Fruit fly (Drosophila melanogaster) whole organism, embryonic: Measurements from ENCODE around the gene Spn88Ea.

Experiments used
- Bteb2 ChIP-seq: fragments of 200-800 bp; sonication (Bioruptor generic); optimal IDR thresholded peaks from 2 replicates; lab custom pipeline; 2016; ENCODE audit warnings: missing biosample characterization, missing genetic modification characterization
- CG10209 ChIP-seq: fragments of 200-800 bp; sonication (Bioruptor generic); optimal IDR thresholded peaks from 3 replicates; lab custom pipeline; 2017; ENCODE audit warnings: missing biosample characterization, mild to moderate bottlenecking, missing genetic modification characterization, missing genetic modification reagents
- CG1024 ChIP-seq: fragments of 200-800 bp; sonication (Bioruptor generic); IDR thresholded peaks from 2 replicates; pipeline ENCODE4 v1.3.6; 2022; ENCODE audit warnings: missing biosample characterization, missing genetic modification characterization
- CG10321 ChIP-seq: fragments of 200-800 bp; sonication (Bioruptor generic); IDR thresholded peaks from 2 replicates; pipeline ENCODE4 v1.3.6; 2022; ENCODE audit warnings: missing biosample characterization, missing genetic modification characterization
- CG11398 ChIP-seq: fragments of 200-800 bp; sonication (Bioruptor generic); optimal IDR thresholded peaks from 2 replicates; lab custom pipeline; 2016; ENCODE audit warnings: missing biosample characterization, missing genetic modification characterization
- CG11695 ChIP-seq: fragments of 200-800 bp; sonication (Bioruptor generic); IDR thresholded peaks from 3 replicates; pipeline ENCODE4 v1.3.6; 2022; ENCODE audit warnings: missing biosample characterization, missing genetic modification characterization
- CG11696 ChIP-seq: fragments of 200-800 bp; sonication (Bioruptor generic); IDR thresholded peaks from 2 replicates; pipeline ENCODE4 v1.3.6; 2022; ENCODE audit warnings: missing biosample characterization, missing genetic modification characterization
- CG12769 ChIP-seq: fragments of 200-800 bp; sonication (Bioruptor generic); optimal IDR thresholded peaks from 2 replicates; lab custom pipeline; 2019; ENCODE audit warnings: missing biosample characterization, mild to moderate bottlenecking, missing genetic modification characterization, moderate library complexity
- CG12942 ChIP-seq: fragments of 200-800 bp; sonication (Bioruptor generic); optimal IDR thresholded peaks from 3 replicates; lab custom pipeline; 2016; ENCODE audit warnings: missing biosample characterization, missing genetic modification characterization
- CG14014 ChIP-seq: fragments of 200-800 bp; sonication (Bioruptor generic); IDR thresholded peaks from 2 replicates; pipeline ENCODE4 v1.3.6; 2022; ENCODE audit warnings: missing biosample characterization, missing genetic modification characterization
- CG15696 ChIP-seq: fragments of 200-800 bp; sonication (Bioruptor generic); optimal IDR thresholded peaks from 2 replicates; lab custom pipeline; 2019; ENCODE audit warnings: missing biosample characterization, mild to moderate bottlenecking, missing genetic modification characterization, moderate library complexity
- CG16863 ChIP-seq: fragments of 200-800 bp; sonication (Bioruptor generic); optimal IDR thresholded peaks from 3 replicates; lab custom pipeline; 2016; ENCODE audit warnings: missing biosample characterization, missing genetic modification characterization
- CG6272 ChIP-seq: fragments of 200-800 bp; sonication (Bioruptor generic); IDR thresholded peaks from 2 replicates; pipeline ENCODE4 v1.3.6; 2022; ENCODE audit warnings: missing biosample characterization, missing genetic modification characterization
- CG6654 ChIP-seq: fragments of 200-800 bp; sonication (Bioruptor generic); optimal IDR thresholded peaks from 2 replicates; lab custom pipeline; 2017; ENCODE audit warnings: missing biosample characterization, mild to moderate bottlenecking, missing genetic modification characterization
- CG8924 ChIP-seq: fragments of 200-800 bp; optimal IDR thresholded peaks from 3 replicates; lab custom pipeline; 2019; ENCODE audit warnings: missing biosample characterization, mild to moderate bottlenecking, missing genetic modification characterization, moderate library complexity
- CG9437 ChIP-seq: fragments of 200-800 bp; sonication (Bioruptor generic); optimal IDR thresholded peaks from 2 replicates; lab custom pipeline; 2018; ENCODE audit warnings: missing biosample characterization, mild to moderate bottlenecking, missing genetic modification characterization
- CG9727 ChIP-seq: fragments of 200-800 bp; sonication (Bioruptor generic); optimal IDR thresholded peaks from 3 replicates; lab custom pipeline; 2017; ENCODE audit warnings: missing biosample characterization, mild to moderate bottlenecking, missing genetic modification characterization
- CG9797 ChIP-seq: fragments of 200-800 bp; sonication (Bioruptor generic); optimal IDR thresholded peaks from 3 replicates; lab custom pipeline; 2018; ENCODE audit warnings: missing biosample characterization, mild to moderate bottlenecking, missing genetic modification characterization
- CG9932 ChIP-seq: fragments of 200-800 bp; sonication (Bioruptor generic); IDR thresholded peaks from 2 replicates; pipeline ENCODE4 v1.3.6; 2022; ENCODE audit warnings: missing biosample characterization, missing genetic modification characterization
- Doc3 ChIP-seq: fragments of 200-800 bp; sonication (Bioruptor generic); IDR thresholded peaks from 3 replicates; pipeline ENCODE4 v1.3.6; 2022; ENCODE audit warnings: missing biosample characterization, missing genetic modification characterization; ENCODE audit not compliant: partially characterized antibody
- Eip74EF ChIP-seq, 2 experiments: fragments of 200-800 bp in 1 of 2; fragments of >200 bp in 1 of 2; sonication (Bioruptor generic) in 1 of 2; optimal IDR thresholded peaks; 2 replicates each; lab custom pipeline; 2017 to 2019; ENCODE audit warnings: missing biosample characterization in 2 of 2, missing genetic modification characterization in 2 of 2, mild to moderate bottlenecking in 1 of 2, moderate library complexity in 1 of 2
- Fer1 ChIP-seq: fragments of 200-800 bp; sonication (Bioruptor generic); optimal IDR thresholded peaks from 2 replicates; lab custom pipeline; 2017; ENCODE audit warnings: missing biosample characterization, mild to moderate bottlenecking, missing genetic modification characterization
- Hr3 ChIP-seq: fragments of 200-800 bp; sonication (Bioruptor generic); optimal IDR thresholded peaks from 3 replicates; lab custom pipeline; 2016; ENCODE audit warnings: missing biosample characterization, missing genetic modification characterization
- Hr78 ChIP-seq, 2 experiments: fragments of 200-800 bp in 1 of 2; fragments of >200 bp in 1 of 2; sonication (Bioruptor generic) in 1 of 2; optimal IDR thresholded peaks; 2 replicates each; lab custom pipeline; 2017 to 2019; ENCODE audit warnings: missing biosample characterization in 2 of 2, missing genetic modification characterization in 2 of 2, mild to moderate bottlenecking in 1 of 2, moderate library complexity in 1 of 2
- Lim3 ChIP-seq: fragments of 200-800 bp; sonication (Bioruptor generic); IDR thresholded peaks from 2 replicates; pipeline ENCODE4 v1.3.6; 2022; ENCODE audit warnings: missing biosample characterization, missing genetic modification characterization
- MBD-R2 ChIP-seq: fragments of 200-800 bp; sonication (Bioruptor generic); IDR thresholded peaks from 2 replicates; pipeline ENCODE4 v1.3.6; 2022; ENCODE audit warnings: missing biosample characterization, missing genetic modification characterization
- NfI ChIP-seq: fragments of 200-800 bp; sonication (Bioruptor generic); optimal IDR thresholded peaks from 3 replicates; lab custom pipeline; 2018; ENCODE audit warnings: missing biosample characterization, mild to moderate bottlenecking, missing genetic modification characterization, moderate library complexity
- PHDP ChIP-seq: fragments of 200-800 bp; sonication (Bioruptor generic); optimal IDR thresholded peaks from 3 replicates; lab custom pipeline; 2018; ENCODE audit warnings: missing biosample characterization, mild to moderate bottlenecking, missing genetic modification characterization, moderate library complexity
- Stat92E ChIP-seq, 3 experiments: fragments of >200 bp in 2 of 3; fragments of 200-800 bp in 1 of 3; sonication (Bioruptor generic) in 1 of 3; optimal IDR thresholded peaks; 2 replicates each; lab custom pipeline; 2017 to 2019; ENCODE audit warnings: missing biosample characterization in 3 of 3, missing genetic modification characterization in 3 of 3, mild to moderate bottlenecking in 1 of 3, moderate library complexity in 1 of 3
- YL-1 ChIP-seq: fragments of 200-800 bp; sonication (Bioruptor generic); optimal IDR thresholded peaks from 3 replicates; lab custom pipeline; 2017; ENCODE audit warnings: missing biosample characterization, mild to moderate bottlenecking, missing genetic modification characterization
- amos ChIP-seq: fragments of 200-800 bp; sonication (Bioruptor generic); IDR thresholded peaks from 2 replicates; pipeline ENCODE4 v1.3.6; 2022; ENCODE audit warnings: missing biosample characterization, missing genetic modification characterization; ENCODE audit not compliant: partially characterized antibody
- btn ChIP-seq: fragments of 200-800 bp; sonication (Bioruptor generic); optimal IDR thresholded peaks from 2 replicates; lab custom pipeline; 2016; ENCODE audit warnings: missing biosample characterization, missing genetic modification characterization
- crol ChIP-seq: fragments of 200-800 bp; sonication (Bioruptor generic); IDR thresholded peaks from 2 replicates; pipeline ENCODE4 v1.3.6; 2022; ENCODE audit warnings: missing biosample characterization, missing genetic modification characterization
- dpn ChIP-seq, 2 experiments: fragments of 200-800 bp; sonication (Bioruptor generic); optimal IDR thresholded peaks; 3 replicates each; lab custom pipeline; 2016; ENCODE audit warnings: missing biosample characterization in 2 of 2, missing genetic modification characterization in 2 of 2
- esg ChIP-seq: fragments of 200-800 bp; sonication (Bioruptor generic); conservative IDR thresholded peaks from 2 replicates; pipeline ENCODE4 v1.3.6; 2022; ENCODE audit warnings: missing biosample characterization, missing genetic modification characterization
- h ChIP-seq: fragments of >200 bp; optimal IDR thresholded peaks from 2 replicates; lab custom pipeline; 2017
- her ChIP-seq: fragments of 200-800 bp; sonication (Bioruptor generic); optimal IDR thresholded peaks from 2 replicates; lab custom pipeline; 2016; ENCODE audit warnings: missing biosample characterization, missing genetic modification characterization
- ind ChIP-seq: fragments of 200-800 bp; sonication (Bioruptor generic); optimal IDR thresholded peaks from 3 replicates; lab custom pipeline; 2016; ENCODE audit warnings: missing biosample characterization, missing genetic modification characterization
- insv ChIP-seq, 2 experiments: fragments of 200-800 bp; sonication (Bioruptor generic); optimal IDR thresholded peaks; 3 replicates each; lab custom pipeline; 2016 to 2018; ENCODE audit warnings: missing biosample characterization in 2 of 2, missing genetic modification characterization in 2 of 2
- ken ChIP-seq: fragments of 200-800 bp; sonication (Bioruptor generic); IDR thresholded peaks from 3 replicates; pipeline ENCODE4 v1.3.6; 2022; ENCODE audit warnings: missing biosample characterization, missing genetic modification characterization
- lmd ChIP-seq: fragments of 200-800 bp; sonication (Bioruptor generic); IDR thresholded peaks from 2 replicates; pipeline ENCODE4 v1.3.6; 2022; ENCODE audit warnings: missing biosample characterization, missing genetic modification characterization
- nerfin-1 ChIP-seq: fragments of 200-800 bp; sonication (Bioruptor generic); optimal IDR thresholded peaks from 3 replicates; lab custom pipeline; 2019; ENCODE audit warnings: missing biosample characterization, mild to moderate bottlenecking, missing genetic modification characterization, moderate library complexity
- nerfin-2 ChIP-seq: fragments of 200-800 bp; sonication (Bioruptor generic); IDR thresholded peaks from 2 replicates; pipeline ENCODE4 v1.3.6; 2022; ENCODE audit warnings: missing biosample characterization, missing genetic modification characterization; ENCODE audit not compliant: partially characterized antibody
- scrt ChIP-seq: fragments of 200-800 bp; sonication (Bioruptor generic); optimal IDR thresholded peaks from 2 replicates; lab custom pipeline; 2018; ENCODE audit warnings: missing biosample characterization, mild to moderate bottlenecking, missing genetic modification characterization, moderate library complexity
- seq ChIP-seq: fragments of 200-800 bp; sonication (Bioruptor generic); IDR thresholded peaks from 2 replicates; pipeline ENCODE4 v1.3.6; 2022; ENCODE audit warnings: missing biosample characterization, missing genetic modification characterization
- sisA ChIP-seq: fragments of 200-800 bp; sonication (Bioruptor generic); IDR thresholded peaks from 2 replicates; pipeline ENCODE4 v1.3.6; 2022; ENCODE audit warnings: missing biosample characterization, missing genetic modification characterization
- slp2 ChIP-seq: fragments of 200-800 bp; sonication (Bioruptor generic); optimal IDR thresholded peaks from 2 replicates; lab custom pipeline; 2016; ENCODE audit warnings: missing biosample characterization, missing genetic modification characterization
- sna ChIP-seq: fragments of 200-800 bp; sonication (Bioruptor generic); IDR thresholded peaks from 2 replicates; pipeline ENCODE4 v1.3.6; 2022; ENCODE audit warnings: missing biosample characterization, missing genetic modification characterization; ENCODE audit not compliant: partially characterized antibody
- zf30C ChIP-seq: fragments of 200-800 bp; sonication (Bioruptor generic); optimal IDR thresholded peaks from 3 replicates; lab custom pipeline; 2018; ENCODE audit warnings: missing biosample characterization, mild to moderate bottlenecking, missing genetic modification characterization

Spn88Ea gene

dm6 chr3R:15208712-15209499 lies 2.7 kb upstream of the Spn88Ea start, which contains the start of the genes Spn88Eb and Mau2 (continued):
- TF ChIP-seq Fer1 (peak; percentile 63), Hr3 (peak; percentile 60), Eip74EF (GFP tag; optimal IDR thresholded peaks at IDR 0.05; lab: Kevin White, UChicago) (no peak), slp2 (peak; percentile 5), CG11695 (GFP tag; lab: Robert Waterston, UW) (no peak; the same call in 2 of the 3 replicates), ken (GFP tag; lab: Robert Waterston, UW) (peak; percentile 82), CG15696 (tag; lab: Kevin White, UChicago) (peak; percentile 48), CG14014 (peak; percentile 36), CG9727 (peak; percentile 48), YL-1 (GFP tag; lab: Kevin White, UChicago) (peak; percentile 67), CG9932 (GFP tag; lab: Robert Waterston, UW) (peak; percentile 95), esg (GFP tag; lab: Robert Waterston, UW) (0 out of 2 replicates have a peak, but pooled peaks have one; percentile 16), sna (GFP tag; lab: Robert Waterston, UW) (peak; percentile 56; the same call in 1 of the 2 replicates), h (lab: Kevin White, UChicago) (no peak), NfI (peak; percentile 73), seq (no peak), CG12769 (tag; lab: Kevin White, UChicago) (no peak), CG9797 (no peak), scrt (GFP tag; lab: Kevin White, UChicago) (no peak), Lim3 (no peak), Doc3 (peak; percentile 55; the same call in 2 of the 3 replicates), MBD-R2 (GFP tag; lab: Robert Waterston, UW) (peak; percentile 97), CG6654 (GFP tag; lab: Kevin White, UChicago) (no peak), CG12942 (GFP tag; lab: Kevin White, UChicago) (peak; percentile 61), CG11696 (GFP tag; lab: Robert Waterston, UW) (no peak), CG10209 (GFP tag; lab: Kevin White, UChicago) (peak; percentile 40), CG10321 (GFP tag; lab: Robert Waterston, UW) (no peak), sisA (GFP tag; lab: Robert Waterston, UW) (peak; percentile 62), dpn (GFP tag; optimal IDR thresholded peaks at IDR 0.05; lab: Kevin White, UChicago) (peak; percentile 70 to 76), nerfin-1 (tag; lab: Kevin White, UChicago) (no peak), zf30C (no peak), crol (no peak), CG6272 (GFP tag; lab: Robert Waterston, UW) (peak; percentile 75), btn (GFP tag; lab: Kevin White, UChicago) (no peak), CG1024 (GFP tag; lab: Robert Waterston, UW) (peak; percentile 60), nerfin-2 (GFP tag; lab: Robert Waterston, UW) (no peak), CG11398 (GFP tag; lab: Kevin White, UChicago) (no peak), ind (GFP tag; lab: Kevin White, UChicago) (peak; percentile 77), Hr78 (GFP tag; optimal IDR thresholded peaks at IDR 0.05; lab: Kevin White, UChicago) (no peak), lmd (GFP tag; lab: Robert Waterston, UW) (peak; percentile 83), CG16863 (peak; percentile 55), insv (GFP tag; optimal IDR thresholded peaks at IDR 0.05; lab: Kevin White, UChicago) (peak in 1 of 2 experiments; percentile 64), PHDP (peak; percentile 33), CG9437 (peak; percentile 38), Bteb2 (GFP tag; lab: Kevin White, UChicago) (peak; percentile 21), Stat92E (GFP tag; optimal IDR thresholded peaks at IDR 0.05; lab: Kevin White, UChicago) (no peak), amos (GFP tag; lab: Robert Waterston, UW) (peak; percentile 79), her (GFP tag; lab: Kevin White, UChicago) (peak; percentile 52), CG8924 (tag; lab: Kevin White, UChicago) (peak; percentile 46)
